Worm (Caenorhabditis elegans) whole organism, L1 larva: ENCODE measurements around the gene gck-4.

Experiments
- nhr-71 ChIP-seq: sonication (generic microtip); optimal IDR thresholded peaks from 2 replicates; lab custom pipeline; 2016; ENCODE audit warnings: mild to moderate bottlenecking, missing genetic modification characterization, moderate library complexity, missing compliant biosample characterization
- unc-86 ChIP-seq: sonication (generic microtip); optimal IDR thresholded peaks from 2 replicates; lab custom pipeline; 2016; ENCODE audit warnings: missing genetic modification characterization, missing compliant biosample characterization

ce11 chrX:13687655-13688054 lies 10.7 kb downstream of the gck-4 start, which contains the start of gene adm-2:
- TF ChIP-seq unc-86 (no peak), nhr-71 (tag; lab: Kevin White, UChicago) (no peak)
